Fruit fly (Drosophila melanogaster) whole organism, embryonic: ENCODE measurements around the gene pHCl-1.

ENCODE experiments used
- Adf1 ChIP-seq: fragments of 200-800 bp; sonication (Bioruptor generic); IDR thresholded peaks from 2 replicates; pipeline ENCODE4 v1.3.6; 2022; ENCODE audit warnings: missing biosample characterization, missing genetic modification characterization
- Blimp-1 ChIP-seq: fragments of 200-800 bp; sonication (Bioruptor generic); optimal IDR thresholded peaks from 3 replicates; lab custom pipeline; 2018; ENCODE audit warnings: missing biosample characterization, missing genetic modification characterization, mild to moderate bottlenecking, moderate library complexity, missing genetic modification reagents
- CG10366 ChIP-seq: fragments of 200-800 bp; sonication (Bioruptor generic); IDR thresholded peaks from 2 replicates; pipeline ENCODE4 v1.3.6; 2022; ENCODE audit warnings: missing biosample characterization, missing genetic modification characterization
- CG10462 ChIP-seq: fragments of 200-800 bp; sonication (Bioruptor generic); optimal IDR thresholded peaks from 2 replicates; lab custom pipeline; 2016; ENCODE audit warnings: missing biosample characterization, missing genetic modification characterization
- CG10654 ChIP-seq: fragments of 200-800 bp; sonication (Bioruptor generic); optimal IDR thresholded peaks from 2 replicates; lab custom pipeline; 2016; ENCODE audit warnings: missing biosample characterization, missing genetic modification characterization
- CG12942 ChIP-seq: fragments of 200-800 bp; sonication (Bioruptor generic); optimal IDR thresholded peaks from 3 replicates; lab custom pipeline; 2016; ENCODE audit warnings: missing biosample characterization, missing genetic modification characterization
- CG13894 ChIP-seq: fragments of 200-800 bp; sonication (Bioruptor generic); optimal IDR thresholded peaks from 3 replicates; lab custom pipeline; 2018; ENCODE audit warnings: missing biosample characterization, mild to moderate bottlenecking, missing genetic modification characterization, moderate library complexity
- CG15696 ChIP-seq: fragments of 200-800 bp; sonication (Bioruptor generic); optimal IDR thresholded peaks from 2 replicates; lab custom pipeline; 2019; ENCODE audit warnings: missing biosample characterization, mild to moderate bottlenecking, missing genetic modification characterization, moderate library complexity
- CG16815 ChIP-seq: fragments of 200-800 bp; sonication (Bioruptor generic); optimal IDR thresholded peaks from 3 replicates; lab custom pipeline; 2017; ENCODE audit warnings: missing biosample characterization, mild to moderate bottlenecking, missing genetic modification characterization
- CG16863 ChIP-seq: fragments of 200-800 bp; sonication (Bioruptor generic); optimal IDR thresholded peaks from 3 replicates; lab custom pipeline; 2016; ENCODE audit warnings: missing biosample characterization, missing genetic modification characterization
- CG17385 ChIP-seq: fragments of 200-800 bp; sonication (Bioruptor generic); optimal IDR thresholded peaks from 3 replicates; lab custom pipeline; 2018; ENCODE audit warnings: missing biosample characterization, mild to moderate bottlenecking, missing genetic modification characterization
- CG18476 ChIP-seq: fragments of 200-800 bp; sonication (Bioruptor generic); optimal IDR thresholded peaks from 2 replicates; lab custom pipeline; 2016; ENCODE audit warnings: missing biosample characterization, mild to moderate bottlenecking, missing genetic modification characterization
- CG18619 ChIP-seq: fragments of 200-800 bp; sonication (Bioruptor generic); optimal IDR thresholded peaks from 3 replicates; lab custom pipeline; 2017; ENCODE audit warnings: missing biosample characterization, mild to moderate bottlenecking, missing genetic modification characterization
- CG32772 ChIP-seq: fragments of 200-800 bp; sonication (Bioruptor generic); IDR thresholded peaks from 2 replicates; pipeline ENCODE4 v1.3.6; 2022; ENCODE audit warnings: missing biosample characterization, missing genetic modification characterization
- CG42726 ChIP-seq: fragments of 200-800 bp; sonication (Bioruptor generic); IDR thresholded peaks from 2 replicates; pipeline ENCODE4 v1.3.6; 2022; ENCODE audit warnings: missing biosample characterization, missing genetic modification characterization; ENCODE audit not compliant: partially characterized antibody
- CG4282 ChIP-seq: fragments of 200-800 bp; sonication (Bioruptor generic); optimal IDR thresholded peaks from 2 replicates; lab custom pipeline; 2016; ENCODE audit warnings: missing biosample characterization, missing genetic modification characterization
- CG6254 ChIP-seq: fragments of 200-800 bp; sonication (Bioruptor generic); optimal IDR thresholded peaks from 3 replicates; lab custom pipeline; 2017; ENCODE audit warnings: mild to moderate bottlenecking, missing biosample characterization, missing genetic modification reagents, missing genetic modification characterization
- CG7357 ChIP-seq: fragments of 200-800 bp; sonication (Bioruptor generic); IDR thresholded peaks from 3 replicates; pipeline ENCODE4 v1.3.6; 2022; ENCODE audit warnings: missing biosample characterization, missing genetic modification characterization
- Camta ChIP-seq: fragments of 200-800 bp; sonication (Bioruptor generic); optimal IDR thresholded peaks from 2 replicates; lab custom pipeline; 2016; ENCODE audit warnings: missing biosample characterization, missing genetic modification characterization
- Dref ChIP-seq: fragments of 200-800 bp; sonication (Bioruptor generic); IDR thresholded peaks from 2 replicates; pipeline ENCODE4 v1.3.6; 2022; ENCODE audit warnings: missing biosample characterization, missing genetic modification characterization
- Ets65A ChIP-seq: fragments of 200-800 bp; sonication (Bioruptor generic); peaks from one replicate; lab custom pipeline; 2016; ENCODE audit warnings: missing biosample characterization, missing genetic modification characterization
- Gsc ChIP-seq: fragments of 200-800 bp; sonication (Bioruptor generic); IDR thresholded peaks from 2 replicates; pipeline ENCODE4 v1.3.6; 2022; ENCODE audit warnings: missing biosample characterization, missing genetic modification characterization
- Rx ChIP-seq: fragments of 200-800 bp; sonication (Bioruptor generic); IDR thresholded peaks from 2 replicates; pipeline ENCODE4 v1.3.6; 2022; ENCODE audit warnings: missing biosample characterization, missing genetic modification characterization
- TFAM ChIP-seq: fragments of 200-800 bp; sonication (Bioruptor generic); optimal IDR thresholded peaks from 2 replicates; lab custom pipeline; 2017; ENCODE audit warnings: missing biosample characterization, missing genetic modification characterization, inconsistent platforms
- Tbp ChIP-seq: fragments of >200 bp; optimal IDR thresholded peaks from 2 replicates; lab custom pipeline; 2018; ENCODE audit warnings: missing biosample characterization, missing genetic modification characterization
- Vsx1 ChIP-seq: fragments of 200-800 bp; sonication (Bioruptor generic); optimal IDR thresholded peaks from 2 replicates; lab custom pipeline; 2017; ENCODE audit warnings: missing biosample characterization, mild to moderate bottlenecking, missing genetic modification characterization, missing genetic modification reagents
- ap ChIP-seq: fragments of 200-800 bp; sonication (Bioruptor generic); IDR thresholded peaks from 2 replicates; pipeline ENCODE4 v1.3.6; 2022; ENCODE audit warnings: missing biosample characterization, missing genetic modification characterization
- cad ChIP-seq: fragments of >200 bp; optimal IDR thresholded peaks from 2 replicates; lab custom pipeline; 2017; ENCODE audit warnings: missing biosample characterization, missing genetic modification characterization
- cato ChIP-seq: fragments of 200-800 bp; sonication (Bioruptor generic); optimal IDR thresholded peaks from 2 replicates; lab custom pipeline; 2016; ENCODE audit warnings: missing biosample characterization, missing genetic modification characterization, borderline replicate concordance
- cwo ChIP-seq: fragments of 200-800 bp; sonication (Bioruptor generic); optimal IDR thresholded peaks from 3 replicates; lab custom pipeline; 2017; ENCODE audit warnings: missing biosample characterization, missing genetic modification characterization, mild to moderate bottlenecking, moderate library complexity, missing genetic modification reagents
- da ChIP-seq: fragments of 200-800 bp; sonication (Bioruptor generic); optimal IDR thresholded peaks from 2 replicates; lab custom pipeline; 2016; ENCODE audit warnings: missing biosample characterization, missing genetic modification characterization
- fu2 ChIP-seq: fragments of 200-800 bp; sonication (Bioruptor generic); optimal IDR thresholded peaks from 2 replicates; lab custom pipeline; 2016; ENCODE audit warnings: missing biosample characterization, missing genetic modification characterization
- gcm2 ChIP-seq: fragments of 200-800 bp; sonication (Bioruptor generic); optimal IDR thresholded peaks from 2 replicates; lab custom pipeline; 2016; ENCODE audit warnings: missing biosample characterization, missing genetic modification characterization
- gfzf ChIP-seq: fragments of 200-800 bp; sonication (Bioruptor generic); optimal IDR thresholded peaks from 2 replicates; lab custom pipeline; 2016; ENCODE audit warnings: missing biosample characterization, mild to moderate bottlenecking, missing genetic modification characterization, moderate library complexity
- her ChIP-seq: fragments of 200-800 bp; sonication (Bioruptor generic); optimal IDR thresholded peaks from 2 replicates; lab custom pipeline; 2016; ENCODE audit warnings: missing biosample characterization, missing genetic modification characterization
- hkb ChIP-seq, 2 experiments: fragments of 200-800 bp in 1 of 2; fragments of >200 bp in 1 of 2; sonication (Bioruptor generic) in 1 of 2; IDR thresholded peaks in 1 of 2; optimal IDR thresholded peaks in 1 of 2; 2 replicates each; pipeline versions ENCODE4 v1.3.6 to Lab custom; 2017 to 2022; ENCODE audit warnings: missing biosample characterization in 1 of 2, missing genetic modification characterization in 1 of 2
- insv ChIP-seq, 2 experiments: fragments of 200-800 bp; sonication (Bioruptor generic); optimal IDR thresholded peaks; 3 replicates each; lab custom pipeline; 2016 to 2018; ENCODE audit warnings: missing biosample characterization in 2 of 2, missing genetic modification characterization in 2 of 2
- nerfin-1 ChIP-seq: fragments of 200-800 bp; sonication (Bioruptor generic); optimal IDR thresholded peaks from 3 replicates; lab custom pipeline; 2019; ENCODE audit warnings: missing biosample characterization, mild to moderate bottlenecking, missing genetic modification characterization, moderate library complexity
- onecut ChIP-seq: fragments of 200-800 bp; sonication (Bioruptor generic); IDR thresholded peaks from 2 replicates; pipeline ENCODE4 v1.3.6; 2022; ENCODE audit warnings: missing biosample characterization, missing genetic modification characterization
- phol ChIP-seq: fragments of 200-800 bp; sonication (Bioruptor generic); optimal IDR thresholded peaks from 3 replicates; lab custom pipeline; 2018; ENCODE audit warnings: missing biosample characterization, mild to moderate bottlenecking, missing genetic modification characterization, moderate library complexity
- row ChIP-seq: fragments of 200-800 bp; sonication (Bioruptor generic); IDR thresholded peaks from 3 replicates; pipeline ENCODE4 v1.3.6; 2022; ENCODE audit warnings: missing biosample characterization, missing genetic modification characterization
- scrt ChIP-seq: fragments of 200-800 bp; sonication (Bioruptor generic); optimal IDR thresholded peaks from 2 replicates; lab custom pipeline; 2018; ENCODE audit warnings: missing biosample characterization, mild to moderate bottlenecking, missing genetic modification characterization, moderate library complexity
- tin ChIP-seq: fragments of 200-800 bp; sonication (Bioruptor generic); optimal IDR thresholded peaks from 3 replicates; lab custom pipeline; 2016; ENCODE audit warnings: missing biosample characterization, missing genetic modification characterization
- tio ChIP-seq: fragments of 200-800 bp; sonication (Bioruptor generic); optimal IDR thresholded peaks from 2 replicates; lab custom pipeline; 2017; ENCODE audit warnings: missing biosample characterization, missing genetic modification characterization, inconsistent platforms
- ttk ChIP-seq: fragments of 200-800 bp; sonication (Bioruptor generic); IDR thresholded peaks from 2 replicates; pipeline ENCODE4 v2.1.2; 2022; ENCODE audit warnings: missing biosample characterization, missing genetic modification characterization
- twi ChIP-seq: fragments of 200-800 bp; optimal IDR thresholded peaks from 2 replicates; lab custom pipeline; 2019; ENCODE audit warnings: missing biosample characterization, mild to moderate bottlenecking, missing genetic modification characterization, moderate library complexity

The pHCl-1 gene

dm6 chr3L:15834877-15835555 is 63.8 kb downstream of the pHCl-1 start, which contains the start of gene CG18081 (continued):
- TF ChIP-seq cwo (GFP tag; lab: Kevin White, UChicago) (no peak), insv (GFP tag; optimal IDR thresholded peaks at IDR 0.05; lab: Kevin White, UChicago) (no peak), Dref (GFP tag; lab: Robert Waterston, UW) (no peak; the same call in 1 of the 2 replicates), onecut (GFP tag; lab: Robert Waterston, UW) (no peak), CG16815 (GFP tag; lab: Kevin White, UChicago) (no peak), CG18476 (GFP tag; lab: Kevin White, UChicago) (no peak), tin (GFP tag; lab: Kevin White, UChicago) (no peak), cato (GFP tag; lab: Kevin White, UChicago) (no peak), CG16863 (GFP tag; lab: Kevin White, UChicago) (no peak), CG15696 (tag; lab: Kevin White, UChicago) (no peak), Vsx1 (GFP tag; lab: Kevin White, UChicago) (no peak), Rx (no peak), CG32772 (no peak), CG4282 (GFP tag; lab: Kevin White, UChicago) (no peak), CG13894 (tag; lab: Kevin White, UChicago) (no peak), CG18619 (no peak), row (GFP tag; lab: Robert Waterston, UW) (peak; percentile 50; the same call in 2 of the 3 replicates), Camta (GFP tag; lab: Kevin White, UChicago) (no peak), gcm2 (GFP tag; lab: Kevin White, UChicago) (no peak), ap (no peak), Ets65A (GFP tag; lab: Kevin White, UChicago) (no peak), Tbp (GFP tag; lab: Kevin White, UChicago) (no peak), CG10366 (GFP tag; lab: Robert Waterston, UW) (no peak), CG17385 (GFP tag; lab: Kevin White, UChicago) (no peak), twi (tag; lab: Kevin White, UChicago) (no peak), da (GFP tag; lab: Kevin White, UChicago) (no peak), Blimp-1 (GFP tag; lab: Kevin White, UChicago) (peak; percentile 66), CG10462 (GFP tag; lab: Kevin White, UChicago) (peak; percentile 20), scrt (GFP tag; lab: Kevin White, UChicago) (no peak), hkb (optimal IDR thresholded peaks at IDR 0.05; lab: Kevin White, UChicago) (no peak), hkb (GFP tag; IDR thresholded peaks at IDR 0.05; lab: Robert Waterston, UW) (no peak), Adf1 (GFP tag; lab: Robert Waterston, UW) (peak; percentile 9; the same call in 1 of the 2 replicates), tio (GFP tag; lab: Kevin White, UChicago) (no peak), CG6254 (no peak), CG42726 (GFP tag; lab: Robert Waterston, UW) (no peak), fu2 (GFP tag; lab: Kevin White, UChicago) (no peak), cad (GFP tag; lab: Kevin White, UChicago) (no peak), ttk (no peak), her (no peak), Gsc (GFP tag; lab: Robert Waterston, UW) (no peak), CG7357 (GFP tag; lab: Robert Waterston, UW) (no peak), nerfin-1 (tag; lab: Kevin White, UChicago) (no peak), phol (tag; lab: Kevin White, UChicago) (peak; percentile 25), CG10654 (no peak), gfzf (GFP tag; lab: Kevin White, UChicago) (peak; percentile 88), CG12942 (GFP tag; lab: Kevin White, UChicago) (no peak), TFAM (no peak)
